Worm (Caenorhabditis elegans): ENCODE measurements around the gene npax-1.

ce11 chrII:7323925-7324324 lies 7.2 kb downstream of the npax-1 start, which contains the start of gene F21D12.3:
- no peak for TF ChIP-seq ceh-82 (tag; optimal IDR thresholded peaks at IDR 0.05)
- no peak for TF ChIP-seq tbx-2 (tag; optimal IDR thresholded peaks at IDR 0.05)
- TF ChIP-seq aly-2 (tag; optimal IDR thresholded peaks at IDR 0.05) = no peak
- TF ChIP-seq skn-1 (tag; optimal IDR thresholded peaks at IDR 0.05) = no peak
- no peak for TF ChIP-seq lin-39 (tag; optimal IDR thresholded peaks at IDR 0.05)
- TF ChIP-seq nhr-23 (tag; optimal IDR thresholded peaks at IDR 0.05) = no peak

All from whole organism, L3 larva.